Fruit fly (Drosophila melanogaster) whole organism, embryonic: ENCODE measurements around the gene rngo.

Source experiments
- Ada2b ChIP-seq: fragments of 200-800 bp; sonication (Bioruptor generic); IDR thresholded peaks from 2 replicates; pipeline ENCODE4 v1.3.6; 2022; ENCODE audit warnings: missing biosample characterization, missing genetic modification characterization
- Aef1 ChIP-seq: fragments of 200-800 bp; sonication (Bioruptor generic); IDR thresholded peaks from 3 replicates; pipeline ENCODE4 v1.3.6; 2022; ENCODE audit warnings: missing biosample characterization, missing genetic modification characterization
- B-H2 ChIP-seq: fragments of 200-800 bp; sonication (Bioruptor generic); optimal IDR thresholded peaks from 2 replicates; lab custom pipeline; 2018; ENCODE audit warnings: missing biosample characterization, mild to moderate bottlenecking, missing genetic modification characterization
- CG12071 ChIP-seq: fragments of 200-800 bp; sonication (Bioruptor generic); optimal IDR thresholded peaks from 3 replicates; lab custom pipeline; 2018; ENCODE audit warnings: missing biosample characterization, mild to moderate bottlenecking, missing genetic modification characterization
- CG13775 ChIP-seq: fragments of 200-800 bp; sonication (Bioruptor generic); optimal IDR thresholded peaks from 3 replicates; lab custom pipeline; 2017; ENCODE audit warnings: missing biosample characterization, mild to moderate bottlenecking, missing genetic modification characterization
- CG13894 ChIP-seq: fragments of 200-800 bp; sonication (Bioruptor generic); optimal IDR thresholded peaks from 3 replicates; lab custom pipeline; 2018; ENCODE audit warnings: missing biosample characterization, mild to moderate bottlenecking, missing genetic modification characterization, moderate library complexity
- CG14965 ChIP-seq: fragments of 200-800 bp; sonication (Bioruptor generic); optimal IDR thresholded peaks from 2 replicates; lab custom pipeline; 2016; ENCODE audit warnings: missing biosample characterization, missing genetic modification characterization, borderline replicate concordance
- CG15073 ChIP-seq: fragments of 200-800 bp; sonication (Bioruptor generic); optimal IDR thresholded peaks from 2 replicates; lab custom pipeline; 2016; ENCODE audit warnings: missing biosample characterization, missing genetic modification characterization
- CG17612 ChIP-seq: fragments of 200-800 bp; sonication (Bioruptor generic); IDR thresholded peaks from 2 replicates; pipeline ENCODE4 v1.3.6; 2022; ENCODE audit warnings: missing biosample characterization, missing genetic modification characterization
- CG2889 ChIP-seq: fragments of 200-800 bp; sonication (Bioruptor generic); IDR thresholded peaks from 3 replicates; pipeline ENCODE4 v1.3.6; 2022; ENCODE audit warnings: missing biosample characterization, missing genetic modification characterization
- CG3281 ChIP-seq: fragments of 200-800 bp; sonication (Bioruptor generic); optimal IDR thresholded peaks from 3 replicates; lab custom pipeline; 2017; ENCODE audit warnings: missing biosample characterization, mild to moderate bottlenecking, missing genetic modification characterization
- CG43689 ChIP-seq: fragments of 200-800 bp; sonication (Bioruptor generic); IDR thresholded peaks from 2 replicates; pipeline ENCODE4 v1.3.6; 2022; ENCODE audit warnings: missing biosample characterization, missing genetic modification characterization
- CG4707 ChIP-seq: fragments of 200-800 bp; sonication (Bioruptor generic); optimal IDR thresholded peaks from 2 replicates; lab custom pipeline; 2018; ENCODE audit warnings: missing biosample characterization, mild to moderate bottlenecking, missing genetic modification characterization, moderate library complexity
- CG6654 ChIP-seq: fragments of 200-800 bp; sonication (Bioruptor generic); optimal IDR thresholded peaks from 2 replicates; lab custom pipeline; 2017; ENCODE audit warnings: missing biosample characterization, mild to moderate bottlenecking, missing genetic modification characterization
- CG6689 ChIP-seq: fragments of 200-800 bp; sonication (Bioruptor generic); IDR thresholded peaks from 2 replicates; pipeline ENCODE4 v1.3.6; 2022; ENCODE audit warnings: missing biosample characterization, missing genetic modification characterization
- CG6813 ChIP-seq: fragments of 200-800 bp; sonication (Bioruptor generic); optimal IDR thresholded peaks from 2 replicates; lab custom pipeline; 2017; ENCODE audit warnings: missing biosample characterization, missing genetic modification characterization, mild to moderate bottlenecking, moderate library complexity, missing genetic modification reagents
- CG7357 ChIP-seq: fragments of 200-800 bp; sonication (Bioruptor generic); IDR thresholded peaks from 3 replicates; pipeline ENCODE4 v1.3.6; 2022; ENCODE audit warnings: missing biosample characterization, missing genetic modification characterization
- CG7372 ChIP-seq: fragments of 200-800 bp; sonication (Bioruptor generic); IDR thresholded peaks from 2 replicates; pipeline ENCODE4 v1.3.6; 2022; ENCODE audit warnings: missing biosample characterization, missing genetic modification characterization
- CG8281 ChIP-seq: fragments of 200-800 bp; sonication (Bioruptor generic); optimal IDR thresholded peaks from 2 replicates; lab custom pipeline; 2018; ENCODE audit warnings: missing biosample characterization, mild to moderate bottlenecking, missing genetic modification characterization, moderate library complexity
- CG9797 ChIP-seq: fragments of 200-800 bp; sonication (Bioruptor generic); optimal IDR thresholded peaks from 3 replicates; lab custom pipeline; 2018; ENCODE audit warnings: missing biosample characterization, mild to moderate bottlenecking, missing genetic modification characterization
- D19B ChIP-seq: fragments of 200-800 bp; sonication (Bioruptor generic); optimal IDR thresholded peaks from 2 replicates; lab custom pipeline; 2017; ENCODE audit warnings: missing biosample characterization, mild to moderate bottlenecking, missing genetic modification characterization
- Fer2 ChIP-seq: fragments of 200-800 bp; sonication (Bioruptor generic); optimal IDR thresholded peaks from 2 replicates; lab custom pipeline; 2018; ENCODE audit warnings: missing biosample characterization, mild to moderate bottlenecking, missing genetic modification characterization, moderate library complexity
- H2.0 ChIP-seq: fragments of 200-800 bp; sonication (Bioruptor generic); IDR thresholded peaks from 2 replicates; pipeline ENCODE4 v1.3.6; 2022; ENCODE audit warnings: missing biosample characterization, missing genetic modification characterization
- Hr3 ChIP-seq: fragments of 200-800 bp; sonication (Bioruptor generic); optimal IDR thresholded peaks from 3 replicates; lab custom pipeline; 2016; ENCODE audit warnings: missing biosample characterization, missing genetic modification characterization
- Hsf ChIP-seq: fragments of 200-800 bp; sonication (Bioruptor generic); optimal IDR thresholded peaks from 3 replicates; lab custom pipeline; 2016; ENCODE audit warnings: missing biosample characterization, missing genetic modification characterization
- Mrtf ChIP-seq: fragments of 200-800 bp; sonication (Bioruptor generic); IDR thresholded peaks from 3 replicates; pipeline ENCODE4 v1.3.6; 2022; ENCODE audit warnings: missing biosample characterization, missing genetic modification characterization
- NC2β ChIP-seq: fragments of 200-800 bp; sonication (Bioruptor generic); optimal IDR thresholded peaks from 2 replicates; lab custom pipeline; 2016; ENCODE audit warnings: missing biosample characterization, missing genetic modification characterization
- Optix ChIP-seq: fragments of 200-800 bp; sonication (Bioruptor generic); IDR thresholded peaks from 3 replicates; pipeline ENCODE4 v1.3.6; 2022; ENCODE audit warnings: missing biosample characterization, missing genetic modification characterization
- Rfx ChIP-seq: fragments of 200-800 bp; sonication (Bioruptor generic); IDR thresholded peaks from 2 replicates; pipeline ENCODE4 v1.3.6; 2022; ENCODE audit warnings: missing biosample characterization, missing genetic modification characterization
- Sin3A ChIP-seq: fragments of >200 bp; optimal IDR thresholded peaks from 2 replicates; lab custom pipeline; 2018
- Spps ChIP-seq: fragments of 200-800 bp; sonication (Bioruptor generic); optimal IDR thresholded peaks from 2 replicates; lab custom pipeline; 2018; ENCODE audit warnings: missing biosample characterization, mild to moderate bottlenecking, missing genetic modification characterization
- ara ChIP-seq: fragments of 200-800 bp; sonication (Bioruptor generic); IDR thresholded peaks from 2 replicates; pipeline ENCODE4 v1.3.6; 2022; ENCODE audit warnings: missing biosample characterization, missing genetic modification characterization
- az2 ChIP-seq: fragments of 200-800 bp; sonication (Bioruptor generic); optimal IDR thresholded peaks from 3 replicates; lab custom pipeline; 2016; ENCODE audit warnings: missing biosample characterization, missing genetic modification characterization
- br ChIP-seq: fragments of >200 bp; optimal IDR thresholded peaks from 2 replicates; lab custom pipeline; 2017
- cad ChIP-seq: fragments of >200 bp; optimal IDR thresholded peaks from 2 replicates; lab custom pipeline; 2017; ENCODE audit warnings: missing biosample characterization, missing genetic modification characterization
- chm ChIP-seq: fragments of 200-800 bp; sonication (Bioruptor generic); IDR thresholded peaks from 2 replicates; pipeline ENCODE4 v1.3.6; 2022; ENCODE audit warnings: missing biosample characterization, missing genetic modification characterization
- da ChIP-seq: fragments of 200-800 bp; sonication (Bioruptor generic); optimal IDR thresholded peaks from 2 replicates; lab custom pipeline; 2016; ENCODE audit warnings: missing biosample characterization, missing genetic modification characterization
- danr ChIP-seq: fragments of 200-800 bp; sonication (Bioruptor generic); IDR thresholded peaks from 2 replicates; pipeline ENCODE4 v1.3.6; 2022; ENCODE audit warnings: missing biosample characterization, missing genetic modification characterization
- dpn ChIP-seq, 2 experiments: fragments of 200-800 bp; sonication (Bioruptor generic); optimal IDR thresholded peaks; 3 replicates each; lab custom pipeline; 2016; ENCODE audit warnings: missing biosample characterization in 2 of 2, missing genetic modification characterization in 2 of 2
- gfzf ChIP-seq: fragments of 200-800 bp; sonication (Bioruptor generic); optimal IDR thresholded peaks from 2 replicates; lab custom pipeline; 2016; ENCODE audit warnings: missing biosample characterization, mild to moderate bottlenecking, missing genetic modification characterization, moderate library complexity
- gsb-n ChIP-seq: fragments of 200-800 bp; sonication (Bioruptor generic); optimal IDR thresholded peaks from 3 replicates; lab custom pipeline; 2018; ENCODE audit warnings: missing biosample characterization, mild to moderate bottlenecking, missing genetic modification characterization
- hb ChIP-seq: fragments of 200-800 bp; sonication (Bioruptor generic); IDR thresholded peaks from 3 replicates; pipeline ENCODE4 v1.3.6; 2022; ENCODE audit warnings: missing biosample characterization, missing genetic modification characterization; ENCODE audit not compliant: partially characterized antibody
- inv ChIP-seq: fragments of 200-800 bp; sonication (Bioruptor generic); IDR thresholded peaks from 2 replicates; pipeline ENCODE4 v1.3.6; 2022; ENCODE audit warnings: missing biosample characterization, missing genetic modification characterization; ENCODE audit not compliant: partially characterized antibody
- knrl ChIP-seq: fragments of 200-800 bp; sonication (Bioruptor generic); IDR thresholded peaks from 3 replicates; pipeline ENCODE4 v1.3.6; 2022; ENCODE audit warnings: missing biosample characterization, missing genetic modification characterization; ENCODE audit not compliant: partially characterized antibody
- nau ChIP-seq: fragments of 200-800 bp; sonication (Bioruptor generic); optimal IDR thresholded peaks from 3 replicates; lab custom pipeline; 2017; ENCODE audit warnings: missing biosample characterization, mild to moderate bottlenecking, missing genetic modification characterization, missing genetic modification reagents
- onecut ChIP-seq: fragments of 200-800 bp; sonication (Bioruptor generic); IDR thresholded peaks from 2 replicates; pipeline ENCODE4 v1.3.6; 2022; ENCODE audit warnings: missing biosample characterization, missing genetic modification characterization
- peb ChIP-seq: fragments of 200-800 bp; sonication (Bioruptor generic); IDR thresholded peaks from 2 replicates; pipeline ENCODE4 v1.3.6; 2022; ENCODE audit warnings: missing biosample characterization, missing genetic modification characterization
- pfk ChIP-seq: fragments of 200-800 bp; sonication (Bioruptor generic); optimal IDR thresholded peaks from 2 replicates; lab custom pipeline; 2018; ENCODE audit warnings: missing biosample characterization, mild to moderate bottlenecking, missing genetic modification characterization, moderate library complexity
- sob ChIP-seq: fragments of 200-800 bp; sonication (Bioruptor generic); IDR thresholded peaks from 2 replicates; pipeline ENCODE4 v1.3.6; 2022; ENCODE audit warnings: missing biosample characterization, missing genetic modification characterization
- twi ChIP-seq: fragments of 200-800 bp; optimal IDR thresholded peaks from 2 replicates; lab custom pipeline; 2019; ENCODE audit warnings: missing biosample characterization, mild to moderate bottlenecking, missing genetic modification characterization, moderate library complexity
- yki ChIP-seq: fragments of >200 bp; optimal IDR thresholded peaks from 3 replicates; lab custom pipeline; 2018
- zfh1 ChIP-seq: fragments of 200-800 bp; sonication (Bioruptor generic); IDR thresholded peaks from 3 replicates; pipeline ENCODE4 v1.3.6; 2022; ENCODE audit warnings: missing biosample characterization, missing genetic modification characterization

The rngo gene

DNA sequence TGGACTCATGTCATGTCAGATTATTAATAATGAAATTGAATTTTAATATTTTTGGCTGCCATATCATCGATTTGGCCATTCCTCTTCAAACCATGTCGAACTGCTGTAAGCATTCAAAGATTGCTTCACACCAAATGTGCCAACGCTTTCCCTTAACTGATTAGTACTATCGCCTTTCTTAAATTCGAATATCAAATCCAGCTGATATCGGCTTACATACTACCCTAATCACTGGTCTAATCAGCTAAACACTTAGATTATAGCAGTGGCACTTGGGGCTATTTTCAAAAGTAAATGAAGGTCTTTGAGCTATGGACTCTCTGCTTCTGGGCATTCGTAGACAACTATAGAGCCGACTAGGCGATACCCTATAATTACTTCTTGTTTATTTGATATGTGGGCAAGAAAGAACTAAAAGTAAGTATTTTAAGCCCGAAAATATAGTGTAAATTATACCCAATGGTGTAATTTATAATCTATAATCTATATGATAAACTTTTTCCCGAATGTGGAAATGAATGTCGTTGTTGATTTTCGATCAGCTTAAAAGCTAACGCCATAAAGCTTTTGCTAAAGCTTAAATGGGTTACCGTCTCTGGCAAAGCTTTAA lies 37.3 kb upstream of the rngo start (continued):
- peak; percentile 75 for TF ChIP-seq az2 (GFP tag; lab: Kevin White, UChicago)
- peak; percentile 34 for TF ChIP-seq CG8281 (tag; lab: Kevin White, UChicago)
- TF ChIP-seq CG3281 (GFP tag; lab: Kevin White, UChicago) = peak; percentile 77
- no peak for TF ChIP-seq CG17612 (GFP tag; lab: Robert Waterston, UW)
- TF ChIP-seq CG13775 = peak; percentile 53
- TF ChIP-seq chm (GFP tag; lab: Robert Waterston, UW) = peak; percentile 65; the same call in 1 of the 2 replicates
- peak; percentile 73 for TF ChIP-seq Aef1 (GFP tag; lab: Robert Waterston, UW)
- peak; percentile 77 for TF ChIP-seq CG12071 (GFP tag; lab: Kevin White, UChicago)
- TF ChIP-seq gfzf (GFP tag; lab: Kevin White, UChicago) = no peak
- no peak for TF ChIP-seq nau (GFP tag; lab: Kevin White, UChicago)
- peak; percentile 59; the same call in 1 of the 3 replicates for TF ChIP-seq Mrtf (GFP tag; lab: Robert Waterston, UW)
- TF ChIP-seq CG7357 = peak; percentile 67; the same call in 2 of the 3 replicates
- peak; percentile 85 for TF ChIP-seq Ada2b (GFP tag; lab: Robert Waterston, UW)
- peak; percentile 85 for TF ChIP-seq Rfx
- TF ChIP-seq Hsf (GFP tag; lab: Kevin White, UChicago) = peak; percentile 71
- peak; percentile 4 for TF ChIP-seq Fer2 (tag; lab: Kevin White, UChicago)
- TF ChIP-seq yki (lab: Kevin White, UChicago) = no peak
- TF ChIP-seq inv = no peak
- peak; percentile 98 for TF ChIP-seq D19B (GFP tag; lab: Kevin White, UChicago)
- no peak for TF ChIP-seq CG15073 (GFP tag; lab: Kevin White, UChicago)
- TF ChIP-seq H2.0 (GFP tag; lab: Robert Waterston, UW) = peak; percentile 74
- peak; percentile 62 to 84 for TF ChIP-seq dpn (GFP tag; optimal IDR thresholded peaks at IDR 0.05; lab: Kevin White, UChicago)
- peak; percentile 28; the same call in 2 of the 3 replicates for TF ChIP-seq zfh1 (GFP tag; lab: Robert Waterston, UW)
- peak; percentile 78 for TF ChIP-seq CG6689
- TF ChIP-seq CG2889 (GFP tag; lab: Robert Waterston, UW) = peak; percentile 59; the same call in 1 of the 3 replicates
- peak; percentile 39 for TF ChIP-seq gsb-n (tag; lab: Kevin White, UChicago)
- TF ChIP-seq peb = peak; percentile 65
- no peak for TF ChIP-seq br (lab: Kevin White, UChicago)
- TF ChIP-seq hb (GFP tag; lab: Robert Waterston, UW) = no peak
- TF ChIP-seq B-H2 (GFP tag; lab: Kevin White, UChicago) = no peak
- no peak for TF ChIP-seq knrl
- TF ChIP-seq Sin3A (lab: Kevin White, UChicago) = no peak
- peak; percentile 65 for TF ChIP-seq CG43689
- peak; percentile 69 for TF ChIP-seq Hr3
- TF ChIP-seq NC2β = no peak
- TF ChIP-seq danr (GFP tag; lab: Robert Waterston, UW) = peak; percentile 58
- TF ChIP-seq CG9797 = no peak
- no peak for TF ChIP-seq cad (GFP tag; lab: Kevin White, UChicago)
- TF ChIP-seq CG14965 (GFP tag; lab: Kevin White, UChicago) = no peak
- peak; percentile 67 for TF ChIP-seq CG6813
- no peak for TF ChIP-seq twi (tag; lab: Kevin White, UChicago)
- peak; percentile 62 for TF ChIP-seq ara
- no peak; the same call in 1 of the 2 replicates for TF ChIP-seq onecut
- TF ChIP-seq CG4707 (GFP tag; lab: Kevin White, UChicago) = peak; percentile 48
- no peak for TF ChIP-seq CG6654
- TF ChIP-seq Optix (GFP tag; lab: Robert Waterston, UW) = no peak
- no peak for TF ChIP-seq da (GFP tag; lab: Kevin White, UChicago)
- TF ChIP-seq CG7372 (GFP tag; lab: Robert Waterston, UW) = 0 out of 2 replicates have a peak, but pooled peaks have one; percentile 26
- no peak for TF ChIP-seq pfk (GFP tag; lab: Kevin White, UChicago)
- no peak for TF ChIP-seq Spps (tag; lab: Kevin White, UChicago)
- TF ChIP-seq CG13894 (tag; lab: Kevin White, UChicago) = no peak
- TF ChIP-seq sob (GFP tag; lab: Robert Waterston, UW) = peak; percentile 90
